Worm (Caenorhabditis elegans) whole organism, midembryonic: ENCODE measurements around the gene tftc-5.

Experiments
- T22C8.4 ChIP-seq: fragments of 200-800 bp; sonication (Bioruptor generic); IDR thresholded peaks from 2 replicates; pipeline ENCODE4 v1.3.6; 2022; ENCODE audit warnings: missing genetic modification characterization, missing compliant biosample characterization
- cog-1 ChIP-seq: sonication (generic microtip); optimal IDR thresholded peaks from 2 replicates; lab custom pipeline; 2016; ENCODE audit warnings: missing genetic modification characterization, missing compliant biosample characterization
- flt-1 ChIP-seq: fragments of 200-800 bp; sonication (Bioruptor generic); IDR thresholded peaks from 2 replicates; pipeline ENCODE4 v1.3.6; 2022; ENCODE audit warnings: missing genetic modification characterization, missing compliant biosample characterization
- med-1 ChIP-seq: sonication (generic microtip); optimal IDR thresholded peaks from 2 replicates; lab custom pipeline; 2017; ENCODE audit warnings: missing genetic modification characterization, mild to moderate bottlenecking, missing compliant biosample characterization, antibody characterized with exemption, missing genetic modification reagents; ENCODE audit not compliant: insufficient read depth
- ref-1 ChIP-seq: fragments of 200-800 bp; sonication (Bioruptor generic); conservative IDR thresholded peaks from 2 replicates; pipeline ENCODE4 v1.3.6; 2022; ENCODE audit warnings: missing genetic modification reagents, missing genetic modification characterization, missing compliant biosample characterization
- tab-1 ChIP-seq: fragments of 200-800 bp; sonication (Bioruptor generic); IDR thresholded peaks from 2 replicates; pipeline ENCODE4 v1.3.6; 2022; ENCODE audit warnings: missing genetic modification characterization, missing compliant biosample characterization
- ztf-29 ChIP-seq: fragments of 200-800 bp; sonication (Bioruptor generic); IDR thresholded peaks from 2 replicates; pipeline ENCODE4 v1.3.6; 2022; ENCODE audit warnings: missing genetic modification reagents, missing genetic modification characterization, missing compliant biosample characterization

DNA sequence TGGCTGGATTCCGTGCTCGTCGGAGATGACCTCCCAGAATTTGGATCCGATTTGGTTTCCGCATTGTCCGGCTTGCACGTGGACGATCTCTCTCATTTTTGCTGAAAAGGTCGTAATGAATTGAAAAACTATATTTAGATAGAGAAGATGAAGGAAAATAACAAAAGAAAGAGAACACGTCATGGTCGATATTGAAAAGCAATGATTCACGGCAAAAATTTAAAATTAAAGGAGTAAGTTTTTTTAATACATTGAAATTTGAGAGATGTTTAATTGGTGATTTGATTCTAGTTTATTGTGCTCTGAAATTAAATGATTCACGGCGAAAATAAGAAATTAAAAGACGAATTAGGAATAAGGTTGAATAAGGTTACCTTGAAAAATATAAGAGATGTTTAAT, 4.4 kb upstream of the tftc-5 start, which contains the start of gene tbb-2:
- TF ChIP-seq ztf-29 (GFP tag; lab: Robert Waterston, UW) (no peak), flt-1 (GFP tag; lab: Robert Waterston, UW) (no peak), T22C8.4 (GFP tag; lab: Robert Waterston, UW) (no peak), cog-1 (tag; lab: Kevin White, UChicago) (no peak), med-1 (GFP tag; lab: Kevin White, UChicago) (no peak), tab-1 (GFP tag; lab: Robert Waterston, UW) (no peak), ref-1 (GFP tag; lab: Robert Waterston, UW) (no peak)
